Worm (Caenorhabditis elegans) whole organism, L4/young adult: ENCODE results near the gene ceh-13.
"Not testable (repeated sequence)": the region's sequence is repeated elsewhere in the genome, so short reads cannot be mapped to it uniquely, and the experiment has no call there.

Experiments used
- W03F9.2 ChIP-seq: fragments of 150-350 bp; optimal IDR thresholded peaks from 2 replicates; lab custom pipeline; 2014; ENCODE audit warnings: missing biosample characterization, missing genetic modification characterization
- dao-5 ChIP-seq: sonication (generic microtip); optimal IDR thresholded peaks from 2 replicates; lab custom pipeline; 2016; ENCODE audit warnings: missing genotype, missing genetic modification characterization, moderate library complexity, missing compliant biosample characterization
- him-1 ChIP-seq: sonication (generic microtip); optimal IDR thresholded peaks from 2 replicates; lab custom pipeline; 2016; ENCODE audit warnings: missing genotype, missing genetic modification reagents, missing genetic modification characterization, missing compliant biosample characterization

The ceh-13 gene

DNA sequence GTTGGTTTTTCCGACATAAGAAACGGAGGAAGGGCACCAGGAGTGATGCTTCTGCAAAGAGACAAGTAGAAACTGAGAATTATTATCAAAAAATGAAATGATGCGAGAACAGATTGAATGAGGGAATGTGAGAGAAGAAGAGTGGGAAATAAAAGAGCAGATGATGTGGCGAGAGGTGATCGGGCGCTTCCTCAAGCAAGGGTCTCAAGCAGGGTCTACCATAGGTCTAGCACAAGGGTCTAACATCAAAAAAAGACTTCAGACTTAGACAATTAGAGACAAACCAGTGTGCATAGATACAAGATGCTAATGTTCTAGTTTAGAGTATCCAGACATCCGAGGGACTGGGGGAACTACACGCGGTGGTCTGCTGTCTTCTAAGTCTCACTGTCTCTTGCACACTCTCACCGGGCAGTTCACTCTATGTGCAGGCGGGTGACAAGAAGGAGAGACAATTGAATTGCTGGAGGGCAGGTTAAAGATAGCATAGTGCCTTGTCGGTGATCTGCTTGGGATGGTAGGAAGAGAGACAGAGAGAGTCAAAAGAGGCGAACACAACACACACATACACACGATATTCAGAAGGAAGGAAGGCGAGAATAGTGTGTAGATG is 14.7 kb downstream of the ceh-13 start, which contains the start of gene R13A5.7:
TSS of gene R13A5.7 (minus strand) at position 51 of the 613 bp plus-strand sequence.
- TF ChIP-seq W03F9.2 (tag; lab: Kevin White, UChicago) = peak; percentile 66
- no peak for TF ChIP-seq dao-5 (tag; lab: Kevin White, UChicago)
- TF ChIP-seq him-1 (tag; lab: Kevin White, UChicago) = peak; percentile 78

DNA sequence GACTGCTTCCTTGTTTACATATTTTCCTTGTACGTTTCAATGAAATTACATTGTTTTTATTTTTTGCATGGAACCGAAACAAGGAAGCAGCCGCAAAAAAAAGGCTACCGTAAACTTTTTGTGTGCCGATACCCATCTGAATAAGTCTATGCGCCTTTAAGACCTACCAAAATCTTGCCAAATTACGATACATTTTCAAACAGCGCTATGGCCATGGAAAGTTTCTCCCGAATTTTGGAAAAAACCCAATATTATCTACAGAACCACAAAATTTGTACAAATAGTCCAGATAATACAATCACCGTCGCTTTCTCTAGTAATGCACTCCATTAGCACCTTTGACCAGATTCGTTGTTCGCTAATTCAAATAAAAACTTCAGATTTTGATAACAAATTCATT is 16.3 kb downstream of the ceh-13 start:
- TF ChIP-seq W03F9.2 (tag; lab: Kevin White, UChicago) (no peak), dao-5 (tag; lab: Kevin White, UChicago) (no peak), him-1 (tag; lab: Kevin White, UChicago) (no peak)

DNA sequence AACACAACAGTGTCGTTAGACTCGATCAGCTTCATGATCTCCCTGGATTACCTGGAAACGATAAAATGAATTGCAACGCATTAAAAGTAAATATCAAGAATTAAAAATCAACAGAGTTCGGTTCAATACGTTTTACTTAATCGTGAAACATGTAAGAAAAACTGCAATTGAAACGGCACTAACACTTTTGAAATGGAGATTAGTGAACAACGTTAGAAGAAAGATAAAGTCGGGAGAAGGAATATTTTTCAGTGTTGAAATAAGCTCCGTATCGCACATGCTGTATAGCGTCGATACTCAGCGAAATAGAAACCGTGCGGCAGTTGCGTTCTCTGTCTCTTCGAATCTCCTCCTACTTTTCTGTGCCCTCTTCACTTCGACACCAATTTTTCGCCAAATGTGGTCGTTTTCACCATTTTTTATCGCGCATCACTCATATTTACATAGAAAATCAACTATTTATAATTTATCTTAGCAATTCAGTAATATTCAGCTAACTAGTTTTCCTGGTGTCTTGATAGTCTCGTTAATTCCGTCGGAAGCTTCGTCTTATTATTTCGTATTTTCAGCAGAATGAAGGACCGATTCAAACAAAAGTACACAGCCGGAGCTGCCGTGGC is 17.4 kb downstream of the ceh-13 start, which contains the start of the genes rpl-9 and lpd-7:
TSS of gene rpl-9 (minus strand) at position 51 of the 620 bp plus-strand sequence.
TSS of gene lpd-7 (plus strand) at position 570 of the 620 bp plus-strand sequence.
- TF ChIP-seq dao-5 (tag; lab: Kevin White, UChicago) = no peak
- peak; percentile 81 for TF ChIP-seq W03F9.2 (tag; lab: Kevin White, UChicago)
- TF ChIP-seq him-1 (tag; lab: Kevin White, UChicago) = peak; percentile 59

DNA sequence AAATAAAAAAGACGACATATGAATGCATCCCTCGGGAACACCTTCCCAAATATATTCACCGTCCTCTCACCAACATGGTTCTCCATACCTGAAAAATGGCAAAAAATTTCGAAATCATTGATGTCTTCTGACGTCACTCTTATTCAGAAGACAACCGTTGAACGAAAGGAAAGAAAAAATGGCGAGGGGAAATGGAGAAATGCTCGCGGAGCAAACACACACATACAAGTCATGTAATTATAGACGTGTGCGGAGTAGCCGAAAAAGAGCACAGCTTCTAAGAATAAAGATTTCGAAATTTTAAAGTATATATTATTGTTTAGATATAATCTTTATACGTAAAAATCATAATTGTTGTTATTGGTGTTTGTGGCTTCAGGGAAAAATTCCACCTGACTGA is 23.9 kb downstream of the ceh-13 start, which contains the start of gene mfsd-6:
TSS of gene mfsd-6 (minus strand) at position 88 of the 400 bp plus-strand sequence.
- no peak for TF ChIP-seq dao-5 (tag; lab: Kevin White, UChicago)
- no peak for TF ChIP-seq him-1 (tag; lab: Kevin White, UChicago)
- TF ChIP-seq W03F9.2 (tag; lab: Kevin White, UChicago) = no peak

DNA sequence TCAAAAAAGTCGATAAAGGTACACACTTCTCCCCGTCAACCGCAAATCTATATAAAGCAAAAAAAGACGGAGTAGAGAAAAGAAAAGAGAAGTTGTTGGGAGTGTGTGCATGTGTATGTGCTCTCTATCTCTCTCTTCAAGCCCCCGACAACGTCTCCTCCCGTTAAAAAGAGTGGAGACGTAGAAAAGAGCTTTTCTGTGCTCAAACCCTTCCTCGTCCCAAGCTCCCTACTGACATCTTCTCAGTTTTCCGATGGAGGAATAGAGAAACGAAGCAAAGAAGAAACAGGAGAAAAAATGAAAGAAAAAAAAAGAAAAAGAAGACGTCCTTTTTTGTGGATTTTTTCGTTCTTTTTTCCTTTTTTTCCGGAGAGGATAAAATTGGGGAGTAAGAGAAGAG is 25.1 kb downstream of the ceh-13 start:
- TF ChIP-seq W03F9.2 (tag; lab: Kevin White, UChicago) (no peak), him-1 (tag; lab: Kevin White, UChicago) (peak; percentile 48)

DNA sequence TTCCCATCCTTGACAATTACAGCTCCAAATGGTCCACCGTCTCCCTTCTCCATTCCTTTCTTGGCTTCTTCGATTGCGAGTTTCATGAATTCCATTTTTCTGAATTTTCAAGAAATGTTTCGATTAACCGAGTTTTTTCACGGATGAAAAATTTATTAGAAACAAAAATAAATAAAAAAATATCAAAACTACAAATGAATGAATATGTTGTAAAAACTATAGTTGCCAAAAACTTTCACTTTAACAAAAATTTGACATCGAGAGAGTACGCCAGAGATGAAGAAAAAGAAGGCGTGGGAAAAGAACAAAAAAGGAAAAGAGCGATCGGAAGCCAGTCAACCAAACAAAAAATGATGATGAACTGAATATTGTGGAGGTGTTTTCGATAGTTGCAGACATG is 27.4 kb downstream of the ceh-13 start, which contains the start of gene R13A5.10:
TSS of gene R13A5.10 (minus strand) at position 101 of the 400 bp plus-strand sequence.
- TF ChIP-seq him-1 (tag; lab: Kevin White, UChicago) (no peak), dao-5 (tag; lab: Kevin White, UChicago) (no peak), W03F9.2 (tag; lab: Kevin White, UChicago) (no peak)

DNA sequence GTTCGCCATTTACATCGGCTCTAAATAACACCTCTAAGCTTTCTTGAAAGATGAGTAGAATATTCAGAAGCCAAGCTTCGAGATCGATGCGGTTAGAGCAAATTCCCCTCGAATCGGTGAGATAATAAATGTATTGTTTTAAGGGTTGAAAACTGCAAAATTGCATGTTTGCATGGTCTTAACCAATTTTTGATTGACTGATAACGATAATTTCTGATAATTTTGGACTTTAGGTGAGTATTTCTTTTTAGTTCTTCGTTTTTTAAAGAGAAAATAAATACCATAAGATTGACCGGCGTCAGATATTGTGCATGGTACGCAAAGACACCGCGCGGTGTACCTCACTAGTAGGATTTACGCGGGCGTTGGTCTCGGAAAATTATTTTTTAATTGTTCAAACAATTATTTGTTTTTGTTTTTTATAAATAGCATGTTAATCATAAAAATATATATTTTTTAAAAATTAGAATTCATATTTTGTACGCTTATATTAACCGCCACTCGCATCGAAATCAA is 28.7 kb downstream of the ceh-13 start, which contains the start of gene cup-5:
TSS of gene cup-5 (plus strand) at position 51 of the 516 bp plus-strand sequence.
- TF ChIP-seq dao-5 (tag; lab: Kevin White, UChicago) (no peak), W03F9.2 (tag; lab: Kevin White, UChicago) (peak; percentile 21), him-1 (tag; lab: Kevin White, UChicago) (peak; percentile 25)

DNA sequence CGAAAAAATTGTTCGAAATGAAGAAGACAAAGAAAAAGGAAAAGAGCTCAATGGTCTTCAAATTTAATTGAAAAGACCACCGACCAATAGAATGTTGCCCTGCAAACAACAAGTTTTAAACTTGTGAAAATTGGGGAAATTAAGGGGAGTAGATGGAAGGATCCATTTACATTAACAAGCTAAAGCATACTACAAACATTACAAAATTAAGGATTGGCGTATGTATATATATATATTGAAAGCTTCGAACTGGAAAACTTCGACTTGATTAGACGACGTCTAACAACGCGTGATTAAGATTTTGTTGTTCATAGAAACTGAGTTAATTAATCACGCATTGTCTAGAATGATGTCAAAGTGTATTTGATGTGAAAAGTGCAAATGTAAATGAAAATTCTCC is 32.8 kb downstream of the ceh-13 start, which contains the start of gene R13A5.15:
TSS of gene R13A5.15 (minus strand) at position 101 of the 400 bp plus-strand sequence.
- TF ChIP-seq W03F9.2 (tag; lab: Kevin White, UChicago) (no peak), him-1 (tag; lab: Kevin White, UChicago) (no peak), dao-5 (tag; lab: Kevin White, UChicago) (no peak)

DNA sequence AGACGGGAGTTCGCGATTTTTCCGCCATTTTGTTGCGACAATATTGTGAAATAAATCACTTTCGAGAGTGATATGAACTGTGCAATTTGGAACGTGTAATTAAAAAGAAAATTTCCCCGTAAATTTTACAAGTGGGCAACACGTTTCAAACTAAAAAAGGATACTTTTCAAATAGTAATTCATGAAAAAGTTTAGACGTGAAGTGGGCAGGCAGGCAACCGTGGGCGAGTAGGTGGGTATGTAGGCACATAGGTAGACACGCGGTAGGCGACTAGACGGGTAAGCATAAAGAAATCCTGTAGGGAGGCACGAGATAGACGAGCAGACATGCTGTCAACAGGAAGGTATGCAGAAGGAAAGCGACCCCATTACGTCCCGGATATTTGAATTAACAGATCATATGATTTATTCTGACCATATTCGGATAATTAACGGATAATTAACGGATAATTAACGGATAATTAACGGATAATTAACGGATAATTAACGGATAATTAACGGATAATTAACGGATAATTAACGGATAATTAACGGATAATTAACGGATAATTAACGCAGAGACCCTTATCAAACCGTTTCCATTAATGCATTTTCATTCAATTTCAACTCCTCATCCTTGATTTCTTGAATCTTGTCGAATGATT is 37.9 kb downstream of the ceh-13 start, which contains the start of gene R13A5.11:
TSS of gene R13A5.11 (minus strand) at position 51 of the 644 bp plus-strand sequence.
- no peak for TF ChIP-seq W03F9.2 (tag; lab: Kevin White, UChicago)
- no peak for TF ChIP-seq him-1 (tag; lab: Kevin White, UChicago)
- no peak for TF ChIP-seq dao-5 (tag; lab: Kevin White, UChicago)

DNA sequence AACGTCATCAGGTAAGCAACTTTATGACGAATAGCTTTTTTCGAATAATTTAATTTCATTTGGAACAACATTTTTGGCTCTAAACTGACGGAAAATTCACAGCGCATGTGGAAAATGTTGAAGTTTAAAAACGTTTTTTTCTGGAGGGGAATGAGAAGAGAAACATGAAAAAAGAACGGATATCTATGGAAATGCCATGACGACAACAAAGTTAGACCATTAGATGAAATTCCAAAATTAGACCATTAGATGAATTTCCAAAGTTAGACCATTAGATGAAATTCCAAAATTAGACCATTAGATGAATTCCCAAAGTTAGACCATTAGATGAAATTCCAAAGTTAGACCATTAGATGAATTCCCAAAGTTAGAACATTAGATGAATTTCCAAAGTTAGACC is 39.0 kb downstream of the ceh-13 start, which contains the start of gene Y80D4G.2:
TSS of gene Y80D4G.2 (minus strand) at position 101 of the 400 bp plus-strand sequence.
- not testable (repeated sequence) for TF ChIP-seq W03F9.2, him-1, dao-5 (tag; lab: Kevin White, UChicago)
